Fruit fly (Drosophila melanogaster) whole organism, embryonic: Measurements from ENCODE around the gene Nasp.

Experiments used
- BEAF-32 ChIP-seq: fragments of 200-800 bp; sonication (Bioruptor generic); optimal IDR thresholded peaks from 3 replicates; lab custom pipeline; 2017; ENCODE audit warnings: missing biosample characterization, missing genetic modification characterization, mild to moderate bottlenecking, moderate library complexity, missing genetic modification reagents
- CG10321 ChIP-seq: fragments of 200-800 bp; sonication (Bioruptor generic); IDR thresholded peaks from 2 replicates; pipeline ENCODE4 v1.3.6; 2022; ENCODE audit warnings: missing biosample characterization, missing genetic modification characterization
- CG11456 ChIP-seq: fragments of 200-800 bp; sonication (Bioruptor generic); IDR thresholded peaks from 3 replicates; pipeline ENCODE4 v1.3.6; 2022; ENCODE audit warnings: missing biosample characterization, missing genetic modification characterization
- CG11504 ChIP-seq: fragments of 200-800 bp; sonication (Bioruptor generic); optimal IDR thresholded peaks from 3 replicates; lab custom pipeline; 2019; ENCODE audit warnings: missing biosample characterization, mild to moderate bottlenecking, missing genetic modification characterization, moderate library complexity
- CG11560 ChIP-seq: fragments of 200-800 bp; sonication (Bioruptor generic); IDR thresholded peaks from 3 replicates; pipeline ENCODE4 v1.3.6; 2022; ENCODE audit warnings: missing biosample characterization, missing genetic modification characterization
- CG13424 ChIP-seq: fragments of 200-800 bp; sonication (Bioruptor generic); optimal IDR thresholded peaks from 2 replicates; lab custom pipeline; 2019; ENCODE audit warnings: missing biosample characterization, mild to moderate bottlenecking, missing genetic modification characterization, moderate library complexity
- CG17612 ChIP-seq: fragments of 200-800 bp; sonication (Bioruptor generic); IDR thresholded peaks from 2 replicates; pipeline ENCODE4 v1.3.6; 2022; ENCODE audit warnings: missing biosample characterization, missing genetic modification characterization
- CG2129 ChIP-seq: fragments of 200-800 bp; sonication (Bioruptor generic); IDR thresholded peaks from 2 replicates; pipeline ENCODE4 v1.3.6; 2022; ENCODE audit warnings: missing biosample characterization, missing genetic modification characterization; ENCODE audit not compliant: partially characterized antibody
- CG4820 ChIP-seq: fragments of 200-800 bp; sonication (Bioruptor generic); optimal IDR thresholded peaks from 3 replicates; lab custom pipeline; 2016; ENCODE audit warnings: missing biosample characterization, missing genetic modification characterization
- CG5180 ChIP-seq: fragments of 200-800 bp; sonication (Bioruptor generic); optimal IDR thresholded peaks from 3 replicates; lab custom pipeline; 2017; ENCODE audit warnings: missing biosample characterization, missing genetic modification characterization, mild to moderate bottlenecking, moderate library complexity, missing genetic modification reagents
- CG6175 ChIP-seq: fragments of 200-800 bp; sonication (Bioruptor generic); IDR thresholded peaks from 3 replicates; pipeline ENCODE4 v1.3.6; 2022; ENCODE audit warnings: missing biosample characterization, missing genetic modification characterization
- CG9215 ChIP-seq: fragments of 200-800 bp; sonication (Bioruptor generic); IDR thresholded peaks from 2 replicates; pipeline ENCODE4 v1.3.6; 2022; ENCODE audit warnings: missing biosample characterization, missing genetic modification characterization
- CG9609 ChIP-seq: fragments of 200-800 bp; sonication (Bioruptor generic); optimal IDR thresholded peaks from 3 replicates; lab custom pipeline; 2016; ENCODE audit warnings: missing biosample characterization, missing genetic modification characterization
- D19B ChIP-seq: fragments of 200-800 bp; sonication (Bioruptor generic); optimal IDR thresholded peaks from 2 replicates; lab custom pipeline; 2017; ENCODE audit warnings: missing biosample characterization, mild to moderate bottlenecking, missing genetic modification characterization
- Dfd ChIP-seq, 2 experiments: fragments of >200 bp; optimal IDR thresholded peaks; 2 replicates each; lab custom pipeline; 2017; ENCODE audit warnings: missing biosample characterization in 2 of 2, missing genetic modification characterization in 2 of 2
- Doc3 ChIP-seq: fragments of 200-800 bp; sonication (Bioruptor generic); IDR thresholded peaks from 3 replicates; pipeline ENCODE4 v1.3.6; 2022; ENCODE audit warnings: missing biosample characterization, missing genetic modification characterization; ENCODE audit not compliant: partially characterized antibody
- Hmr ChIP-seq: fragments of 200-800 bp; sonication (Bioruptor generic); optimal IDR thresholded peaks from 3 replicates; lab custom pipeline; 2017; ENCODE audit warnings: mild to moderate bottlenecking, missing biosample characterization, missing genetic modification reagents, missing genetic modification characterization
- MBD-R2 ChIP-seq: fragments of 200-800 bp; sonication (Bioruptor generic); IDR thresholded peaks from 2 replicates; pipeline ENCODE4 v1.3.6; 2022; ENCODE audit warnings: missing biosample characterization, missing genetic modification characterization
- Max ChIP-seq: fragments of 200-800 bp; sonication (Bioruptor generic); optimal IDR thresholded peaks from 2 replicates; lab custom pipeline; 2016; ENCODE audit warnings: missing biosample characterization, mild to moderate bottlenecking, missing genetic modification characterization
- Mrtf ChIP-seq: fragments of 200-800 bp; sonication (Bioruptor generic); IDR thresholded peaks from 3 replicates; pipeline ENCODE4 v1.3.6; 2022; ENCODE audit warnings: missing biosample characterization, missing genetic modification characterization
- Pdp1 ChIP-seq, 2 experiments: fragments of 200-800 bp; sonication (Bioruptor generic); optimal IDR thresholded peaks; 3 replicates each; lab custom pipeline; 2016; ENCODE audit warnings: missing biosample characterization in 2 of 2, missing genetic modification characterization in 2 of 2, mild to moderate bottlenecking in 1 of 2, moderate library complexity in 1 of 2
- Rfx ChIP-seq: fragments of 200-800 bp; sonication (Bioruptor generic); IDR thresholded peaks from 2 replicates; pipeline ENCODE4 v1.3.6; 2022; ENCODE audit warnings: missing biosample characterization, missing genetic modification characterization
- Trl ChIP-seq, 3 experiments: fragments of >200 bp in 2 of 3; fragments of 200-800 bp in 1 of 3; sonication (Bioruptor generic) in 1 of 3; optimal IDR thresholded peaks; 2 replicates in 1 of 3; 3 replicates in 2 of 3; lab custom pipeline; 2016 to 2017; ENCODE audit warnings: missing biosample characterization in 1 of 3, missing genetic modification characterization in 1 of 3
- Usf ChIP-seq: fragments of 200-800 bp; sonication (Bioruptor generic); optimal IDR thresholded peaks from 2 replicates; lab custom pipeline; 2017; ENCODE audit warnings: missing genotype, missing biosample characterization, missing genetic modification characterization
- ara ChIP-seq: fragments of 200-800 bp; sonication (Bioruptor generic); IDR thresholded peaks from 2 replicates; pipeline ENCODE4 v1.3.6; 2022; ENCODE audit warnings: missing biosample characterization, missing genetic modification characterization
- bbx ChIP-seq: fragments of 200-800 bp; sonication (Bioruptor generic); IDR thresholded peaks from 2 replicates; pipeline ENCODE4 v1.3.6; 2022; ENCODE audit warnings: missing biosample characterization, missing genetic modification characterization; ENCODE audit not compliant: partially characterized antibody
- chif ChIP-seq, 2 experiments: fragments of 200-800 bp; sonication (Bioruptor generic); optimal IDR thresholded peaks; 3 replicates each; lab custom pipeline; 2016; ENCODE audit warnings: missing biosample characterization in 2 of 2, missing genetic modification characterization in 2 of 2
- chinmo ChIP-seq: fragments of 200-800 bp; sonication (Bioruptor generic); IDR thresholded peaks from 4 replicates; pipeline ENCODE4 v1.3.6; 2022; ENCODE audit warnings: missing biosample characterization, missing genetic modification characterization; ENCODE audit not compliant: partially characterized antibody
- crol ChIP-seq: fragments of 200-800 bp; sonication (Bioruptor generic); IDR thresholded peaks from 2 replicates; pipeline ENCODE4 v1.3.6; 2022; ENCODE audit warnings: missing biosample characterization, missing genetic modification characterization
- dati ChIP-seq: fragments of 200-800 bp; sonication (Bioruptor generic); IDR thresholded peaks from 2 replicates; pipeline ENCODE4 v1.3.6; 2022; ENCODE audit warnings: missing biosample characterization, missing genetic modification characterization
- disco-r ChIP-seq: fragments of 200-800 bp; sonication (Bioruptor generic); optimal IDR thresholded peaks from 2 replicates; lab custom pipeline; 2016; ENCODE audit warnings: missing biosample characterization, missing genetic modification characterization
- eve ChIP-seq, 2 experiments: fragments of >200 bp; optimal IDR thresholded peaks; 2 replicates each; lab custom pipeline; 2017; ENCODE audit warnings: missing biosample characterization in 2 of 2, missing genetic modification characterization in 2 of 2
- fd102C ChIP-seq: fragments of 200-800 bp; sonication (Bioruptor generic); optimal IDR thresholded peaks from 2 replicates; lab custom pipeline; 2018; ENCODE audit warnings: missing biosample characterization, mild to moderate bottlenecking, missing genetic modification characterization, moderate library complexity
- fd96Cb ChIP-seq: fragments of 200-800 bp; sonication (Bioruptor generic); optimal IDR thresholded peaks from 2 replicates; lab custom pipeline; 2018; ENCODE audit warnings: missing biosample characterization, mild to moderate bottlenecking, missing genetic modification characterization, moderate library complexity
- ftz-f1 ChIP-seq: fragments of 200-800 bp; sonication (Bioruptor generic); optimal IDR thresholded peaks from 2 replicates; lab custom pipeline; 2016; ENCODE audit warnings: missing biosample characterization, missing genetic modification characterization
- hb ChIP-seq: fragments of 200-800 bp; sonication (Bioruptor generic); IDR thresholded peaks from 3 replicates; pipeline ENCODE4 v1.3.6; 2022; ENCODE audit warnings: missing biosample characterization, missing genetic modification characterization; ENCODE audit not compliant: partially characterized antibody
- knrl ChIP-seq: fragments of 200-800 bp; sonication (Bioruptor generic); IDR thresholded peaks from 3 replicates; pipeline ENCODE4 v1.3.6; 2022; ENCODE audit warnings: missing biosample characterization, missing genetic modification characterization; ENCODE audit not compliant: partially characterized antibody
- odd ChIP-seq: fragments of 200-800 bp; sonication (Bioruptor generic); optimal IDR thresholded peaks from 2 replicates; lab custom pipeline; 2017; ENCODE audit warnings: missing biosample characterization, mild to moderate bottlenecking, missing genetic modification characterization
- prd ChIP-seq, 3 experiments: fragments of >200 bp in 2 of 3; fragments of 200-800 bp in 1 of 3; sonication (Bioruptor generic) in 1 of 3; optimal IDR thresholded peaks in 2 of 3; IDR thresholded peaks in 1 of 3; 2 replicates in 2 of 3; 3 replicates in 1 of 3; pipeline versions ENCODE4 v1.3.6 to Lab custom; 2017 to 2022; ENCODE audit warnings: missing biosample characterization in 1 of 3, missing genetic modification characterization in 1 of 3
- scrt ChIP-seq: fragments of 200-800 bp; sonication (Bioruptor generic); optimal IDR thresholded peaks from 2 replicates; lab custom pipeline; 2018; ENCODE audit warnings: missing biosample characterization, mild to moderate bottlenecking, missing genetic modification characterization, moderate library complexity
- sob ChIP-seq: fragments of 200-800 bp; sonication (Bioruptor generic); IDR thresholded peaks from 2 replicates; pipeline ENCODE4 v1.3.6; 2022; ENCODE audit warnings: missing biosample characterization, missing genetic modification characterization
- unpg ChIP-seq: fragments of 200-800 bp; sonication (Bioruptor generic); optimal IDR thresholded peaks from 3 replicates; lab custom pipeline; 2018; ENCODE audit warnings: missing biosample characterization, mild to moderate bottlenecking, missing genetic modification characterization, moderate library complexity
- zfh2 ChIP-seq: fragments of 200-800 bp; sonication (Bioruptor generic); optimal IDR thresholded peaks from 2 replicates; lab custom pipeline; 2016; ENCODE audit warnings: missing biosample characterization, missing genetic modification characterization

Nasp gene

DNA sequence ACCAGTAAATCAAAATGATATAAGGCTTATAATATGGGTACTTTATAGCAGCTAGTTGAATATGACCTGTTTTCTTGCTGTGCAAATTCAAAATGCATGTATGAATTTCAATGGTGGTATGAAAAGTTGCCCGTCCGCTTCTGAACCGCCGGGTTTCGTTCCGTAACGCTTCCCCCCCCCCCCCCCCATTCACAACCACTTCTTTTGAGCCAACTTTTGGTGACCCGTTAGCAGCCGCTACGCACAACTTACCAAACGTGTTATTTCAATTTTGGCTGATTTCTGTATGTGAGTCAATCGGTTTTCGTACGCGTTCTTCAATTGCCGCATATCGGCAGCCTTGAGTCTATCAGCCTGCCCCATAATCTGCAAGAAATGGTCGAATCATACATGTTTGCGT is 46.1 kb downstream of the Nasp start:
- TF ChIP-seq crol (GFP tag; lab: Robert Waterston, UW) (peak; percentile 49), CG11560 (tag; lab: Robert Waterston, UW) (no peak), Doc3 (no peak), CG4820 (GFP tag; lab: Kevin White, UChicago) (no peak), chinmo (GFP tag; lab: Robert Waterston, UW) (peak; percentile 64; the same call in 3 of the 4 replicates), ftz-f1 (GFP tag; lab: Kevin White, UChicago) (no peak), Usf (GFP tag; lab: Kevin White, UChicago) (no peak), CG11504 (tag; lab: Kevin White, UChicago) (no peak), BEAF-32 (GFP tag; lab: Kevin White, UChicago) (no peak), CG9609 (GFP tag; lab: Kevin White, UChicago) (no peak), Trl (optimal IDR thresholded peaks at IDR 0.05; lab: Kevin White, UChicago) (no peak), Trl (GFP tag; optimal IDR thresholded peaks at IDR 0.05; lab: Kevin White, UChicago) (no peak), hb (no peak), CG11456 (GFP tag; lab: Robert Waterston, UW) (no peak), eve (GFP tag; optimal IDR thresholded peaks at IDR 0.05; lab: Kevin White, UChicago) (no peak), Max (GFP tag; lab: Kevin White, UChicago) (no peak), ara (0 out of 2 replicates have a peak, but pooled peaks have one; percentile 9), CG5180 (no peak), disco-r (GFP tag; lab: Kevin White, UChicago) (no peak), knrl (GFP tag; lab: Robert Waterston, UW) (no peak), Rfx (GFP tag; lab: Robert Waterston, UW) (no peak), Pdp1 (GFP tag; optimal IDR thresholded peaks at IDR 0.05; lab: Kevin White, UChicago) (peak in 1 of 2 experiments; percentile 23), Mrtf (GFP tag; lab: Robert Waterston, UW) (no peak), CG6175 (GFP tag; lab: Robert Waterston, UW) (0 out of 3 replicates have a peak, but pooled peaks have one; percentile 32), scrt (no peak)

DNA sequence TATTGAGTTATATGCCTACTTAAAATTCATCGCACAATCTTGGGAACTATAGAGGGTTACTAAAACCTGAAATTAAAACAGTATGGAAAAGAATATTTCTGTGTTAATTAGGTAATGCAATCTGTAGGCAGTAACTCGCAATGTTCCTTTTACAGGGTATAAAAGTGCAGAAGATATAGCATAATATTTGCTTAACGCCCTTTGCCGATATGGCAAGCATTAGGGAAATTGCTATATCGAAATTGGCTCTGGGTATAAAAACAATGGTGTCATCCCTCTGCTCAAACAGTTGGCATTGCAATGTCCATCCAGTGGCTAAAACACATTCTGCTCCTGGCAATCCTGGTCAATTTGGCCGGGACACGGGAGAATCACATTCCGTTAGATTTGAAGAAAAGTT is 46.8 kb downstream of the Nasp start, which contains the start of gene Ir85a:
Gene Ir85a, plus strand, starts transcription at position 301 of the 400 bp plus-strand sequence.
- no peak for TF ChIP-seq odd (GFP tag; lab: Kevin White, UChicago)
- no peak for TF ChIP-seq prd (optimal IDR thresholded peaks at IDR 0.05; lab: Kevin White, UChicago)
- TF ChIP-seq prd (GFP tag; IDR thresholded peaks at IDR 0.05; lab: Robert Waterston, UW) = no peak
- TF ChIP-seq fd96Cb (tag; lab: Kevin White, UChicago) = no peak
- no peak for TF ChIP-seq zfh2 (GFP tag; lab: Kevin White, UChicago)
- no peak for TF ChIP-seq CG13424 (tag; lab: Kevin White, UChicago)
- no peak for TF ChIP-seq chif (GFP tag; optimal IDR thresholded peaks at IDR 0.05; lab: Kevin White, UChicago)
- TF ChIP-seq MBD-R2 (GFP tag; lab: Robert Waterston, UW) = no peak
- TF ChIP-seq bbx (GFP tag; lab: Robert Waterston, UW) = no peak
- TF ChIP-seq CG10321 (GFP tag; lab: Robert Waterston, UW) = no peak
- no peak for TF ChIP-seq CG2129 (GFP tag; lab: Robert Waterston, UW)
- no peak for TF ChIP-seq CG17612
- no peak for TF ChIP-seq fd102C
- no peak for TF ChIP-seq sob (GFP tag; lab: Robert Waterston, UW)
- TF ChIP-seq dati (GFP tag; lab: Robert Waterston, UW) = no peak
- TF ChIP-seq unpg (GFP tag; lab: Kevin White, UChicago) = no peak
- TF ChIP-seq CG9215 (GFP tag; lab: Robert Waterston, UW) = no peak
- no peak for TF ChIP-seq D19B
- TF ChIP-seq Hmr (GFP tag; lab: Kevin White, UChicago) = no peak
- TF ChIP-seq Dfd (GFP tag; optimal IDR thresholded peaks at IDR 0.05; lab: Kevin White, UChicago) = no peak
- no peak for TF ChIP-seq Max (GFP tag; lab: Kevin White, UChicago)
